Fruit fly (Drosophila melanogaster): ENCODE data around the gene sn.

Gene sn

dm6 chrX:7970396-7970795, 6.6 kb downstream of the sn start (continued):
- TF ChIP-seq CG7839 (tag; optimal IDR thresholded peaks at IDR 0.05) (peak; percentile 67), CG9727 (GFP tag; optimal IDR thresholded peaks at IDR 0.05) (peak; percentile 53), Dek (tag; optimal IDR thresholded peaks at IDR 0.05) (peak; percentile 49), esg (GFP tag; conservative IDR thresholded peaks at IDR 0.05) (peak; percentile 32; the same call in 1 of the 2 replicates), Bgb (GFP tag; IDR thresholded peaks at IDR 0.05; ENCODE audit: partially characterized antibody) (peak; percentile 31; the same call in 1 of the 2 replicates), lmd (GFP tag; IDR thresholded peaks at IDR 0.05) (peak; percentile 38; the same call in 1 of the 2 replicates), Myb (GFP tag; optimal IDR thresholded peaks at IDR 0.05) (no peak), CG13624 (GFP tag; optimal IDR thresholded peaks at IDR 0.05) (peak; percentile 10), lbe (GFP tag; optimal IDR thresholded peaks at IDR 0.05) (peak; percentile 0), zfh2 (GFP tag; optimal IDR thresholded peaks at IDR 0.05) (peak; percentile 55), H2.0 (GFP tag; IDR thresholded peaks at IDR 0.05) (0 out of 2 replicates have a peak, but pooled peaks have one; percentile 5), amos (GFP tag; IDR thresholded peaks at IDR 0.05; ENCODE audit: partially characterized antibody) (peak; percentile 41), sim (GFP tag; IDR thresholded peaks at IDR 0.05) (no peak), Lpt (GFP tag; optimal IDR thresholded peaks at IDR 0.05) (no peak), CG8290 (GFP tag; optimal IDR thresholded peaks at IDR 0.05) (no peak), CG8290 (tag; optimal IDR thresholded peaks at IDR 0.05) (peak in 1 of 2 experiments; percentile 9), org-1 (GFP tag; optimal IDR thresholded peaks at IDR 0.05) (peak; percentile 39), Sox102F (GFP tag; optimal IDR thresholded peaks at IDR 0.05) (peak; percentile 66), CG5180 (GFP tag; optimal IDR thresholded peaks at IDR 0.05) (peak; percentile 4), CG3847 (GFP tag; IDR thresholded peaks at IDR 0.05) (0 out of 2 replicates have a peak, but pooled peaks have one; percentile 18), CG10147 (GFP tag; optimal IDR thresholded peaks at IDR 0.05) (peak; percentile 74), CG10209 (GFP tag; optimal IDR thresholded peaks at IDR 0.05) (peak; percentile 20), ken (GFP tag; IDR thresholded peaks at IDR 0.05) (0 out of 3 replicates have a peak, but pooled peaks have one; percentile 25), nau (GFP tag; optimal IDR thresholded peaks at IDR 0.05) (peak; percentile 13), sr (GFP tag; IDR thresholded peaks at IDR 0.05) (no peak), CG8944 (GFP tag; optimal IDR thresholded peaks at IDR 0.05) (peak; percentile 6), Dbx (GFP tag; IDR thresholded peaks at IDR 0.05) (peak; percentile 49; the same call in 1 of the 3 replicates), D (optimal IDR thresholded peaks at IDR 0.05) (no peak), D (GFP tag; optimal IDR thresholded peaks at IDR 0.05) (peak; percentile 27), bbx (GFP tag; IDR thresholded peaks at IDR 0.05; ENCODE audit: partially characterized antibody) (no peak), Med (GFP tag) (peak; percentile 88), CG1233 (GFP tag; optimal IDR thresholded peaks at IDR 0.05) (peak; percentile 49), kay (GFP tag; optimal IDR thresholded peaks at IDR 0.05) (no peak), Rfx (GFP tag; IDR thresholded peaks at IDR 0.05) (peak; percentile 54), peb (GFP tag; IDR thresholded peaks at IDR 0.05) (no peak), CG17568 (GFP tag; optimal IDR thresholded peaks at IDR 0.05) (peak; percentile 8), dmrt11E (tag; optimal IDR thresholded peaks at IDR 0.05) (peak; percentile 40), Vsx1 (GFP tag; optimal IDR thresholded peaks at IDR 0.05) (peak; percentile 2), CG2712 (tag; optimal IDR thresholded peaks at IDR 0.05) (peak; percentile 70), CG6689 (GFP tag; IDR thresholded peaks at IDR 0.05) (peak; percentile 54), corto (GFP tag; optimal IDR thresholded peaks at IDR 0.05) (peak; percentile 66), Mad (GFP tag; optimal IDR thresholded peaks at IDR 0.05) (peak; percentile 33), gro (GFP tag; optimal IDR thresholded peaks at IDR 0.05) (peak; percentile 54), CG13894 (tag; optimal IDR thresholded peaks at IDR 0.05) (peak; percentile 73), CG6813 (GFP tag; optimal IDR thresholded peaks at IDR 0.05) (peak; percentile 12), CG12104 (GFP tag; optimal IDR thresholded peaks at IDR 0.05) (peak; percentile 27), Fer3 (tag; optimal IDR thresholded peaks at IDR 0.05) (peak; percentile 57), CG33557 (GFP tag; optimal IDR thresholded peaks at IDR 0.05) (peak; percentile 7), chn (GFP tag; optimal IDR thresholded peaks at IDR 0.05) (peak; percentile 46), Scr (GFP tag; IDR thresholded peaks at IDR 0.05; ENCODE audit: partially characterized antibody) (peak; percentile 65), CG31441 (GFP tag; IDR thresholded peaks at IDR 0.05) (peak; percentile 50)

Measured in whole organism, embryonic.